Fruit fly (Drosophila melanogaster): ENCODE measurements around the gene t-Grip84.

The t-Grip84 gene

dm6 chr3L:7611229-7611628 lies 20.4 kb upstream of the t-Grip84 start (continued):
- TF ChIP-seq Blimp-1 (GFP tag; optimal IDR thresholded peaks at IDR 0.05) (no peak), OdsH (GFP tag; optimal IDR thresholded peaks at IDR 0.05) (peak; percentile 73), CG15336 (GFP tag; IDR thresholded peaks at IDR 0.05) (peak; percentile 84), pdm3 (GFP tag; optimal IDR thresholded peaks at IDR 0.05) (peak; percentile 43), topi (GFP tag; optimal IDR thresholded peaks at IDR 0.05) (no peak), CG8119 (GFP tag; IDR thresholded peaks at IDR 0.05) (peak; percentile 81), CG11762 (GFP tag; optimal IDR thresholded peaks at IDR 0.05; ENCODE audit: insufficient read depth) (peak; percentile 18), eg (GFP tag; IDR thresholded peaks at IDR 0.05) (peak; percentile 83), CG11902 (GFP tag; optimal IDR thresholded peaks at IDR 0.05) (no peak), Met (GFP tag; optimal IDR thresholded peaks at IDR 0.05) (peak; percentile 23), CG10631 (GFP tag; optimal IDR thresholded peaks at IDR 0.05) (peak; percentile 84), achi (GFP tag; optimal IDR thresholded peaks at IDR 0.05) (peak; percentile 74), CG6792 (GFP tag; optimal IDR thresholded peaks at IDR 0.05) (peak; percentile 9), Hr4 (GFP tag; optimal IDR thresholded peaks at IDR 0.05) (peak; percentile 76), CG10669 (GFP tag; optimal IDR thresholded peaks at IDR 0.05) (peak; percentile 37), Eip93F (GFP tag; optimal IDR thresholded peaks at IDR 0.05) (no peak), acj6 (GFP tag; optimal IDR thresholded peaks at IDR 0.05) (peak; percentile 66), svp (GFP tag) (peak; percentile 42), CG34406 (GFP tag; optimal IDR thresholded peaks at IDR 0.05) (peak; percentile 32), CG3032 (tag; optimal IDR thresholded peaks at IDR 0.05) (peak; percentile 66)

dm6 chr3L:7610522-7610921 lies 19.7 kb upstream of the t-Grip84 start:
- peak; percentile 51 for TF ChIP-seq dsx (GFP tag; optimal IDR thresholded peaks at IDR 0.05; ENCODE audit: poor library complexity, severe bottlenecking)
- TF ChIP-seq Ets96B (tag; optimal IDR thresholded peaks at IDR 0.05): no peak
- TF ChIP-seq Blimp-1 (GFP tag; optimal IDR thresholded peaks at IDR 0.05): peak; percentile 70
- TF ChIP-seq CG31627 (GFP tag; optimal IDR thresholded peaks at IDR 0.05): no peak
- TF ChIP-seq CG6854 (GFP tag; optimal IDR thresholded peaks at IDR 0.05): peak; percentile 31
- peak; percentile 39 for TF ChIP-seq Sox102F (GFP tag; optimal IDR thresholded peaks at IDR 0.05)
- TF ChIP-seq spab (GFP tag; optimal IDR thresholded peaks at IDR 0.05): no peak
- TF ChIP-seq vri (GFP tag; optimal IDR thresholded peaks at IDR 0.05): peak; percentile 54
- TF ChIP-seq Eip78C (GFP tag): peak; percentile 38
- no peak for TF ChIP-seq achi (GFP tag; optimal IDR thresholded peaks at IDR 0.05)

dm6 chr3L:7606336-7607001 lies 15.7 kb upstream of the t-Grip84 start:
- TF ChIP-seq CG6163 (GFP tag; IDR thresholded peaks at IDR 0.05) (0 out of 3 replicates have a peak, but pooled peaks have one; percentile 5), spab (GFP tag; optimal IDR thresholded peaks at IDR 0.05) (peak; percentile 22), CG6276 (GFP tag; optimal IDR thresholded peaks at IDR 0.05) (no peak), CG6808 (GFP tag; optimal IDR thresholded peaks at IDR 0.05) (peak; percentile 39), CG3032 (tag; optimal IDR thresholded peaks at IDR 0.05) (peak; percentile 41), Sox14 (GFP tag; optimal IDR thresholded peaks at IDR 0.05) (no peak), CG10669 (GFP tag; optimal IDR thresholded peaks at IDR 0.05) (peak; percentile 36), Eip78C (GFP tag) (peak; percentile 62), CG1621 (tag; optimal IDR thresholded peaks at IDR 0.05) (peak; percentile 13), Smox (GFP tag; optimal IDR thresholded peaks at IDR 0.05) (no peak), Eip75B (GFP tag; optimal IDR thresholded peaks at IDR 0.05) (peak; percentile 3), Ets96B (tag; optimal IDR thresholded peaks at IDR 0.05) (peak; percentile 43), ss (GFP tag; optimal IDR thresholded peaks at IDR 0.05) (peak; percentile 43 to 49), CG10631 (GFP tag; optimal IDR thresholded peaks at IDR 0.05) (peak; percentile 5), CG7368 (GFP tag; optimal IDR thresholded peaks at IDR 0.05) (no peak), svp (GFP tag) (peak; percentile 50)

All from whole organism, prepupa.